Worm (Caenorhabditis elegans) whole organism, late embryonic: ENCODE results near the gene Y49A3A.3.

Experiments
- ama-1 ChIP-seq: fragments of 150-350 bp; optimal IDR thresholded peaks from 2 replicates; lab custom pipeline; 2014
- ceh-31 ChIP-seq: sonication (generic microtip); optimal IDR thresholded peaks from 2 replicates; lab custom pipeline; 2016; ENCODE audit warnings: missing genetic modification characterization, missing compliant biosample characterization
- ceh-48 ChIP-seq: sonication (generic microtip); optimal IDR thresholded peaks from 2 replicates; lab custom pipeline; 2016; ENCODE audit warnings: missing genetic modification characterization, inconsistent platforms, missing compliant biosample characterization
- fkh-10 ChIP-seq: fragments of 150-350 bp; optimal IDR thresholded peaks from 2 replicates; lab custom pipeline; 2014; ENCODE audit warnings: missing biosample characterization, missing genetic modification reagents, missing genetic modification characterization
- nhr-11 ChIP-seq: fragments of 150-350 bp; optimal IDR thresholded peaks from 2 replicates; lab custom pipeline; 2014; ENCODE audit warnings: missing biosample characterization, missing genetic modification characterization
- pha-4 ChIP-seq: fragments of 150-350 bp; optimal IDR thresholded peaks from 2 replicates; lab custom pipeline; 2018; ENCODE audit warnings: missing biosample characterization, missing genetic modification reagents, missing genetic modification characterization
- sox-2 ChIP-seq: fragments of 200-800 bp; sonication (Bioruptor generic); IDR thresholded peaks from 2 replicates; pipeline ENCODE4 v1.3.6; 2022; ENCODE audit warnings: missing genetic modification reagents, missing genetic modification characterization, missing compliant biosample characterization
- tbx-2 ChIP-seq: sonication (generic microtip); optimal IDR thresholded peaks from 2 replicates; lab custom pipeline; 2016; ENCODE audit warnings: missing genetic modification characterization, missing compliant biosample characterization
- ttx-3 ChIP-seq: sonication (generic microtip); optimal IDR thresholded peaks from 2 replicates; lab custom pipeline; 2016; ENCODE audit warnings: missing genetic modification reagents, missing genetic modification characterization, missing compliant biosample characterization
- unc-86 ChIP-seq: sonication (generic microtip); optimal IDR thresholded peaks from 2 replicates; lab custom pipeline; 2016; ENCODE audit warnings: missing genetic modification characterization, missing compliant biosample characterization
- zip-5 ChIP-seq: sonication (generic microtip); optimal IDR thresholded peaks from 2 replicates; lab custom pipeline; 2016; ENCODE audit warnings: missing genetic modification characterization, missing compliant biosample characterization

DNA sequence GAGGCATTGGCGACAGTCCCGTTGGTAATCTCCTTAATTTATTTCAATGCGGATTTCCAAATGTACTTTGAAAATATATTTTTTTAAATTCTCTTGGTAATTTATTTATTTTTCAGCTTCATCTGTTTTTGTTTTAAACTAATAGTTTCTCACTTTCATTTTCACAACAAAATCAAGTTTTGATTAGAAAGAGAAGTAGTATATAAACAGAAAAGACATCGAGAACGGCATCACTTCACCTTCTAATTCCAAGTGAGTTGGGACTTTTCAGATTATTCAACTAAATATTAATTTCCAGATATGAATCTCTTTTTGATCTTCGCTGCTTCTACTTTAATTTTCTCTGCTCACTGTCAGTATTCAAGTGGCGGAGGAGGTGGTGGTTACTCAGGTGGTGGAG is 34.0 kb upstream of the Y49A3A.3 start, which contains the start of gene F47B8.14:
- TF ChIP-seq ttx-3 (tag; lab: Kevin White, UChicago) (no peak), zip-5 (no peak), sox-2 (GFP tag; lab: Robert Waterston, UW) (no peak), nhr-11 (tag; lab: Kevin White, UChicago) (no peak), unc-86 (no peak), pha-4 (tag; lab: Kevin White, UChicago) (no peak), ceh-31 (tag; lab: Kevin White, UChicago) (no peak), ceh-48 (tag; lab: Kevin White, UChicago) (no peak), ama-1 (no peak), fkh-10 (GFP tag; lab: Kevin White, UChicago) (no peak), tbx-2 (no peak)
